Worm (Caenorhabditis elegans) whole organism, young adult: ENCODE measurements around the gene dhc-3.

ENCODE experiments used
- B0035.1 ChIP-seq: sonication (generic microtip); optimal IDR thresholded peaks from 2 replicates; lab custom pipeline; 2016; ENCODE audit warnings: missing genetic modification characterization, mild to moderate bottlenecking, missing compliant biosample characterization, missing genotype, missing genetic modification reagents
- B0336.3 ChIP-seq: fragments of 200-800 bp; sonication (Bioruptor generic); IDR thresholded peaks from 2 replicates; pipeline ENCODE4 v1.3.6; 2022; ENCODE audit warnings: missing genetic modification characterization, missing compliant biosample characterization
- C06A6.2 ChIP-seq: fragments of 200-800 bp; sonication (Bioruptor generic); conservative IDR thresholded peaks from 2 replicates; pipeline ENCODE4 v1.3.6; 2022; ENCODE audit warnings: missing genetic modification characterization, missing compliant biosample characterization
- F23B12.7 ChIP-seq: sonication (generic microtip); optimal IDR thresholded peaks from 2 replicates; lab custom pipeline; 2017; ENCODE audit warnings: missing genetic modification characterization, mild to moderate bottlenecking, missing compliant biosample characterization, antibody characterized with exemption, moderate library complexity; ENCODE audit not compliant: insufficient read depth
- F39B2.1 ChIP-seq: fragments of 200-800 bp; sonication (Bioruptor generic); IDR thresholded peaks from 2 replicates; pipeline ENCODE4 v1.3.6; 2022; ENCODE audit warnings: missing genetic modification reagents, missing genetic modification characterization, missing compliant biosample characterization
- F49E8.2 ChIP-seq: sonication (generic microtip); optimal IDR thresholded peaks from 3 replicates; lab custom pipeline; 2017; ENCODE audit warnings: missing genetic modification characterization, mild to moderate bottlenecking, missing compliant biosample characterization, antibody characterized with exemption, moderate library complexity; ENCODE audit not compliant: insufficient read depth
- F57A8.1 ChIP-seq: fragments of 200-800 bp; sonication (Bioruptor generic); optimal IDR thresholded peaks from 2 replicates; lab custom pipeline; 2018; ENCODE audit warnings: mild to moderate bottlenecking, missing genetic modification characterization, moderate library complexity, missing compliant biosample characterization
- K12H6.12 ChIP-seq: fragments of 200-800 bp; sonication (Bioruptor generic); optimal IDR thresholded peaks from 2 replicates; lab custom pipeline; 2018; ENCODE audit warnings: mild to moderate bottlenecking, missing genetic modification characterization, missing compliant biosample characterization
- T26A5.8 ChIP-seq: sonication (generic microtip); optimal IDR thresholded peaks from 2 replicates; lab custom pipeline; 2016; ENCODE audit warnings: missing genetic modification characterization, missing compliant biosample characterization
- Y53F4B.3 ChIP-seq: fragments of 200-800 bp; sonication (Bioruptor generic); IDR thresholded peaks from 2 replicates; pipeline ENCODE4 v1.3.6; 2022; ENCODE audit warnings: missing genetic modification reagents, missing genetic modification characterization, missing compliant biosample characterization
- Y53G8AR.9 ChIP-seq: fragments of 200-800 bp; sonication (Bioruptor generic); conservative IDR thresholded peaks from 2 replicates; pipeline ENCODE4 v1.3.6; 2022; ENCODE audit warnings: missing genetic modification reagents, missing genetic modification characterization, missing compliant biosample characterization
- Y79H2A.3 ChIP-seq: fragments of 200-800 bp; sonication (Bioruptor generic); conservative IDR thresholded peaks from 2 replicates; pipeline ENCODE4 v1.3.6; 2022; ENCODE audit warnings: missing genetic modification reagents, missing genetic modification characterization, missing compliant biosample characterization
- aptf-3 ChIP-seq: fragments of 200-800 bp; sonication (Bioruptor generic); IDR thresholded peaks from 2 replicates; pipeline ENCODE4 v1.3.6; 2022; ENCODE audit warnings: missing genetic modification characterization, missing compliant biosample characterization
- atf-7 ChIP-seq: sonication (generic microtip); optimal IDR thresholded peaks from 2 replicates; lab custom pipeline; 2017; ENCODE audit warnings: mild to moderate bottlenecking, missing genetic modification characterization, missing compliant biosample characterization
- ccch-3 ChIP-seq: fragments of 200-800 bp; sonication (Bioruptor generic); optimal IDR thresholded peaks from 2 replicates; lab custom pipeline; 2018; ENCODE audit warnings: mild to moderate bottlenecking, missing genetic modification characterization, missing compliant biosample characterization
- ceh-100 ChIP-seq: fragments of 200-800 bp; sonication (Bioruptor generic); IDR thresholded peaks from 2 replicates; pipeline ENCODE4 v1.3.6; 2022; ENCODE audit warnings: missing genetic modification reagents, missing genetic modification characterization, missing compliant biosample characterization
- dox-1 ChIP-seq: fragments of 200-800 bp; sonication (Bioruptor generic); IDR thresholded peaks from 2 replicates; pipeline ENCODE4 v1.3.6; 2022; ENCODE audit warnings: missing genetic modification reagents, missing genetic modification characterization, missing compliant biosample characterization
- ets-4 ChIP-seq: fragments of 200-800 bp; sonication (Bioruptor generic); optimal IDR thresholded peaks from 2 replicates; lab custom pipeline; 2018; ENCODE audit warnings: mild to moderate bottlenecking, missing genetic modification characterization, missing compliant biosample characterization
- hmg-1.2 ChIP-seq: fragments of 200-800 bp; sonication (Bioruptor generic); IDR thresholded peaks from 2 replicates; pipeline ENCODE4 v1.3.6; 2022; ENCODE audit warnings: missing genetic modification reagents, missing genetic modification characterization, missing compliant biosample characterization
- lin-26 ChIP-seq: fragments of 200-800 bp; sonication (Bioruptor generic); IDR thresholded peaks from 2 replicates; pipeline ENCODE4 v1.3.6; 2022; ENCODE audit warnings: missing genetic modification reagents, missing genetic modification characterization, missing compliant biosample characterization
- lin-54 ChIP-seq: fragments of 200-800 bp; sonication (Bioruptor generic); optimal IDR thresholded peaks from 2 replicates; lab custom pipeline; 2018; ENCODE audit warnings: mild to moderate bottlenecking, missing genetic modification characterization, missing compliant biosample characterization
- madf-3 ChIP-seq: fragments of 200-800 bp; sonication (Bioruptor generic); IDR thresholded peaks from 2 replicates; pipeline ENCODE4 v1.3.6; 2022; ENCODE audit warnings: missing genetic modification reagents, missing genetic modification characterization, missing compliant biosample characterization
- nfya-1 ChIP-seq: sonication (generic microtip); optimal IDR thresholded peaks from 2 replicates; lab custom pipeline; 2017; ENCODE audit warnings: antibody characterized with exemption, missing compliant biosample characterization, missing genetic modification characterization, borderline replicate concordance; ENCODE audit not compliant: insufficient read depth
- nfya-2 ChIP-seq: fragments of 200-800 bp; sonication (Bioruptor generic); IDR thresholded peaks from 2 replicates; pipeline ENCODE4 v1.3.6; 2022; ENCODE audit warnings: missing genetic modification reagents, missing genetic modification characterization, missing compliant biosample characterization
- nhr-179 ChIP-seq: sonication (generic microtip); optimal IDR thresholded peaks from 2 replicates; lab custom pipeline; 2016; ENCODE audit warnings: mild to moderate bottlenecking, missing genetic modification characterization, missing compliant biosample characterization
- pha-4 ChIP-seq: fragments of 150-350 bp; sonication (generic microtip); optimal IDR thresholded peaks from 2 replicates; lab custom pipeline; 2014; ENCODE audit warnings: missing biosample characterization, missing genetic modification reagents, missing genetic modification characterization
- rec-8 ChIP-seq, 2 experiments: sonication (generic microtip); optimal IDR thresholded peaks; 2 replicates each; lab custom pipeline; 2016; ENCODE audit warnings: mild to moderate bottlenecking in 2 of 2, missing genetic modification characterization in 2 of 2, missing genetic modification reagents in 2 of 2, missing genotype in 2 of 2, missing biosample characterization in 1 of 2, missing compliant biosample characterization in 1 of 2, moderate library complexity in 1 of 2
- snpc-3.4 ChIP-seq: sonication (generic microtip); optimal IDR thresholded peaks from 2 replicates; lab custom pipeline; 2017; ENCODE audit warnings: missing genetic modification characterization, mild to moderate bottlenecking, missing compliant biosample characterization, antibody characterized with exemption, moderate library complexity, missing genotype, missing genetic modification reagents
- snpc-4 ChIP-seq, 5 experiments: fragments of 150-350 bp in 1 of 5; sonication (generic microtip) in 4 of 5; optimal IDR thresholded peaks; 2 replicates each; lab custom pipeline; 2014 to 2018; ENCODE audit warnings: missing genetic modification characterization in 5 of 5, missing biosample characterization in 3 of 5, antibody characterized with exemption in 2 of 5, mild to moderate bottlenecking in 2 of 5, missing compliant biosample characterization in 2 of 5, missing genotype in 2 of 5, moderate library complexity in 2 of 5, missing genetic modification reagents in 1 of 5
- tbp1 ChIP-seq: fragments of 200-800 bp; sonication (Bioruptor generic); optimal IDR thresholded peaks from 2 replicates; lab custom pipeline; 2018; ENCODE audit warnings: mild to moderate bottlenecking, missing genetic modification characterization, missing compliant biosample characterization
- unc-62 ChIP-seq: fragments of 150-350 bp; optimal IDR thresholded peaks from 2 replicates; lab custom pipeline; 2014; ENCODE audit warnings: missing biosample characterization, missing genetic modification reagents, missing genetic modification characterization
- zfh-2 ChIP-seq: fragments of 200-800 bp; sonication (Bioruptor generic); conservative IDR thresholded peaks from 2 replicates; pipeline ENCODE4 v1.3.6; 2022; ENCODE audit warnings: missing genetic modification reagents, missing genetic modification characterization, missing compliant biosample characterization
- ztf-18 ChIP-seq: sonication (generic microtip); optimal IDR thresholded peaks from 2 replicates; lab custom pipeline; 2016; ENCODE audit warnings: missing genotype, mild to moderate bottlenecking, missing genetic modification characterization, missing compliant biosample characterization
- ztf-25 ChIP-seq: fragments of 200-800 bp; sonication (Bioruptor generic); IDR thresholded peaks from 2 replicates; pipeline ENCODE4 v1.3.6; 2022; ENCODE audit warnings: missing genetic modification reagents, missing genetic modification characterization, missing compliant biosample characterization
- ztf-28 ChIP-seq: fragments of 200-800 bp; sonication (Bioruptor generic); IDR thresholded peaks from 2 replicates; pipeline ENCODE4 v1.3.6; 2022; ENCODE audit warnings: missing genetic modification reagents, missing genetic modification characterization, missing compliant biosample characterization
- ztf-6 ChIP-seq: fragments of 200-800 bp; sonication (Bioruptor generic); IDR thresholded peaks from 2 replicates; pipeline ENCODE4 v1.3.6; 2022; ENCODE audit warnings: missing genetic modification reagents, missing genetic modification characterization, missing compliant biosample characterization

Gene dhc-3

DNA sequence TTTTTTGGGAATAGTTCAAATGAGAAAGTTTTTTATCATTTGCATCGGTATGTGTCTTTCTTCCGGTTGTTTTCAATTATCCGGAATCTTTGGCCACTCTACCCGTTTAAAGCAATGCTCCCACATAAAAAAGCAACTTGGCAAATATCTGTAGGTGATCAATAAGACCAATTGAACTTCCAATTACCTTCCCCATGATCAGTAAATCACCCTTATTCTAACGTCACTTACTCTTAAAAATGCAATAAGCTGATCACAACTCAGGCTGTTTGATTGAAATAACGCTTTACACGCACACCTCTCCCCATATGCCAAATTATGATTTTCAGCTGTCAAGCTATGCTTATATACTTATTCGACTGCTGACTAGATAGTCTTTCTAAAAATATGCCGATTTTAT lies 43.1 kb upstream of the dhc-3 start, which contains the start of gene C34B4.5:
Gene C34B4.5 (plus strand): TSS at position 301 of the 400 bp plus-strand sequence.
- TF ChIP-seq F49E8.2 (tag; lab: Kevin White, UChicago) (no peak), rec-8 (tag; optimal IDR thresholded peaks at IDR 0.05; lab: Kevin White, UChicago) (no peak), nfya-2 (GFP tag; lab: Robert Waterston, UW) (no peak), Y53G8AR.9 (no peak), C06A6.2 (GFP tag; lab: Robert Waterston, UW) (no peak), ztf-6 (GFP tag; lab: Robert Waterston, UW) (no peak), nfya-1 (tag; lab: Kevin White, UChicago) (no peak), ceh-100 (GFP tag; lab: Robert Waterston, UW) (no peak), lin-26 (GFP tag; lab: Robert Waterston, UW) (no peak), snpc-3.4 (tag; lab: Kevin White, UChicago) (no peak), Y79H2A.3 (no peak), ztf-18 (tag; lab: Kevin White, UChicago) (no peak), lin-54 (no peak), snpc-4 (GFP tag; optimal IDR thresholded peaks at IDR 0.05; lab: Kevin White, UChicago) (no peak), snpc-4 (tag; optimal IDR thresholded peaks at IDR 0.05; lab: Kevin White, UChicago) (no peak), pha-4 (tag; lab: Kevin White, UChicago) (no peak), B0336.3 (GFP tag; lab: Robert Waterston, UW) (no peak), ztf-28 (GFP tag; lab: Robert Waterston, UW) (no peak), hmg-1.2 (GFP tag; lab: Robert Waterston, UW) (no peak), F23B12.7 (no peak)
- TF ChIP-seq, all 124 proteins: peak for 0

DNA sequence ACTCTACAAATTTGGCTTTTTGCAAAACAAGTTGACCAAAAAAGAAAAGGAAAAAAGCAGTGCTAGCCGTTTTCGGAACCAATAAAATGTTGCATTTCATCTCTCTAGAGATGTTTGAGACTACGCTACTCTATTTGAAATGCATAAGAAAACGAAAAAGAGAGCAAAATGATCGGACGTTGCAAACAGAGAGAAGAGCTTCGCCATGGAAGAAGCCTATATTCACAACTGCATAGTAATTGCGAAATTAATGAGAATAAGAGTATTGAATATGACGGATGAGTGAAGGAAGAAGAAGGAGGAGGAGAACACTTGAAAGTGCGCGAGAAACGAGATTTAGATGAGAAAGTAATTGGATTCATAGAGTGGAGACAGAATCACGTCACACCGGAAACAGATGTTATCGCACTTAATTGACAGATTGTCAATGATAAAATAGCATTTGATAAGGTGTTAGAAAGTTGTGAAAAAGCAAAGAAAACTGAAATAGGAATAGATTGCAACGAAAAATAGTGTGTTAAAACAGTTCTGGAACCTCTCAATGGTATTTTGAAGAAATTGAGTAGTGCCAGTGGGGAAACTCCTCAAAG lies 32.8 kb upstream of the dhc-3 start:
- TF ChIP-seq aptf-3 (GFP tag; lab: Robert Waterston, UW) (no peak), F57A8.1 (GFP tag; lab: Kevin White, UChicago) (no peak), unc-62 (GFP tag; lab: Kevin White, UChicago) (peak; percentile 64)
- TF ChIP-seq, all 124 proteins: peak for 1

DNA sequence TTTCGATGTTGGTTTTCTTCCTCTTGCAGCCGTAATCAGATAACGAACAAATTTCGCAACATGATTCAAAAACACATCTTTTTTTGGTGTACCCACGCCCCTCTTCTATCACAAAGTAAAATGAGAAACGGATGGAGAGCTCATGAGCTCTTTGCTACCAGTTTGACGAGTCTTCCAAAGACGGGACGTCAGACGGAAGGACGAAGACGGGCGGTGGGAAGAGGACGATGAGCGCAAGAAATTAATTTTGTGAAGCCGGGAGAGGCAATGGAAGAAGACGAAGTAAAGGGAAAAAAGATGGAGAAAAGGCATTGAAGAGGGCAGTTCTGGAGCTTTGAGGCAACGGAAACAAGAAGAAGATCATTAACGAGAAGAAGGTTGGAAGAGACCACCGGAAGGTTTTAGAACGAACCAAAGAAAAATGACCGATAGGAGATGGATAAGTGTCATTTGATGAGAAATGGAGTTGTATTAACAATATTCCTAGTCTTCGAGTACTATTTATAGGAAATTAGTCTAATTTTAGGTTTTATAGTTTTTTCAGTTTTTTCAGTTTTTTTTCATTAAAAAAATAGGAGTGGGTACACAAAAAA lies 27.1 kb upstream of the dhc-3 start:
- no peak for TF ChIP-seq nhr-179 (tag; lab: Kevin White, UChicago)
- no peak for TF ChIP-seq tbp1 (GFP tag; lab: Kevin White, UChicago)
- no peak for TF ChIP-seq Y53F4B.3
- TF ChIP-seq nfya-2 (GFP tag; lab: Robert Waterston, UW) = no peak
- no peak for TF ChIP-seq ztf-25 (GFP tag; lab: Robert Waterston, UW)
- TF ChIP-seq ets-4 (GFP tag; lab: Kevin White, UChicago) = no peak
- TF ChIP-seq zfh-2 (GFP tag; lab: Robert Waterston, UW) = no peak
- TF ChIP-seq madf-3 (GFP tag; lab: Robert Waterston, UW) = no peak
- no peak for TF ChIP-seq B0035.1
- TF ChIP-seq F39B2.1 (GFP tag; lab: Robert Waterston, UW) = no peak
- no peak for TF ChIP-seq T26A5.8 (tag; lab: Kevin White, UChicago)
- no peak for TF ChIP-seq atf-7 (tag; lab: Kevin White, UChicago)
- no peak for TF ChIP-seq ccch-3
- no peak for TF ChIP-seq dox-1 (GFP tag; lab: Robert Waterston, UW)
- TF ChIP-seq K12H6.12 (tag; lab: Kevin White, UChicago) = no peak
- TF ChIP-seq, all 124 proteins: peak for 0
